Fruit fly (Drosophila melanogaster) whole organism, embryonic: ENCODE measurements around the gene CG14684.

Experiments used
- BEAF-32 ChIP-seq: fragments of 200-800 bp; sonication (Bioruptor generic); optimal IDR thresholded peaks from 3 replicates; lab custom pipeline; 2017; ENCODE audit warnings: missing biosample characterization, missing genetic modification characterization, mild to moderate bottlenecking, moderate library complexity, missing genetic modification reagents
- Bdp1 ChIP-seq: fragments of 200-800 bp; sonication (Bioruptor generic); optimal IDR thresholded peaks from 3 replicates; lab custom pipeline; 2016; ENCODE audit warnings: missing biosample characterization, missing genetic modification characterization
- Bgb ChIP-seq: fragments of 200-800 bp; sonication (Bioruptor generic); IDR thresholded peaks from 2 replicates; pipeline ENCODE4 v1.3.6; 2022; ENCODE audit warnings: missing biosample characterization, missing genetic modification characterization; ENCODE audit not compliant: partially characterized antibody
- CG10267 ChIP-seq: fragments of 200-800 bp; sonication (Bioruptor generic); optimal IDR thresholded peaks from 2 replicates; lab custom pipeline; 2018; ENCODE audit warnings: missing biosample characterization, mild to moderate bottlenecking, missing genetic modification characterization, moderate library complexity
- CG11696 ChIP-seq: fragments of 200-800 bp; sonication (Bioruptor generic); IDR thresholded peaks from 2 replicates; pipeline ENCODE4 v1.3.6; 2022; ENCODE audit warnings: missing biosample characterization, missing genetic modification characterization
- CG12299 ChIP-seq: fragments of 200-800 bp; sonication (Bioruptor generic); optimal IDR thresholded peaks from 2 replicates; lab custom pipeline; 2018; ENCODE audit warnings: missing biosample characterization, mild to moderate bottlenecking, missing genetic modification characterization
- CG13123 ChIP-seq: fragments of 200-800 bp; sonication (Bioruptor generic); optimal IDR thresholded peaks from 2 replicates; lab custom pipeline; 2016; ENCODE audit warnings: missing biosample characterization, missing genetic modification characterization
- CG13287 ChIP-seq: fragments of 200-800 bp; sonication (Bioruptor generic); IDR thresholded peaks from 2 replicates; pipeline ENCODE4 v1.3.6; 2022; ENCODE audit warnings: missing biosample characterization, missing genetic modification characterization; ENCODE audit not compliant: partially characterized antibody
- CG13624 ChIP-seq: fragments of 200-800 bp; sonication (Bioruptor generic); optimal IDR thresholded peaks from 2 replicates; lab custom pipeline; 2016; ENCODE audit warnings: missing biosample characterization, missing genetic modification characterization
- CG14667 ChIP-seq: fragments of 200-800 bp; sonication (Bioruptor generic); IDR thresholded peaks from 2 replicates; pipeline ENCODE4 v1.3.6; 2022; ENCODE audit warnings: missing biosample characterization, missing genetic modification characterization
- CG16779 ChIP-seq: fragments of 200-800 bp; sonication (Bioruptor generic); IDR thresholded peaks from 2 replicates; pipeline ENCODE4 v1.3.6; 2022; ENCODE audit warnings: missing biosample characterization, missing genetic modification characterization
- CG17568 ChIP-seq: fragments of 200-800 bp; sonication (Bioruptor generic); optimal IDR thresholded peaks from 2 replicates; lab custom pipeline; 2018; ENCODE audit warnings: missing biosample characterization, mild to moderate bottlenecking, missing genetic modification characterization, moderate library complexity
- CG18011 ChIP-seq: fragments of 200-800 bp; sonication (Bioruptor generic); optimal IDR thresholded peaks from 2 replicates; lab custom pipeline; 2017; ENCODE audit warnings: missing biosample characterization, missing genetic modification characterization, mild to moderate bottlenecking, moderate library complexity, missing genotype
- CG18599 ChIP-seq: fragments of 200-800 bp; sonication (Bioruptor generic); optimal IDR thresholded peaks from 3 replicates; lab custom pipeline; 2017; ENCODE audit warnings: missing biosample characterization, missing genetic modification characterization, mild to moderate bottlenecking, moderate library complexity, missing genetic modification reagents
- CG2129 ChIP-seq: fragments of 200-800 bp; sonication (Bioruptor generic); IDR thresholded peaks from 2 replicates; pipeline ENCODE4 v1.3.6; 2022; ENCODE audit warnings: missing biosample characterization, missing genetic modification characterization; ENCODE audit not compliant: partially characterized antibody
- CG30020 ChIP-seq: fragments of 200-800 bp; optimal IDR thresholded peaks from 2 replicates; lab custom pipeline; 2019; ENCODE audit warnings: missing biosample characterization, mild to moderate bottlenecking, missing genetic modification characterization, moderate library complexity
- CG3407 ChIP-seq: fragments of 200-800 bp; sonication (Bioruptor generic); optimal IDR thresholded peaks from 2 replicates; lab custom pipeline; 2018; ENCODE audit warnings: missing biosample characterization, mild to moderate bottlenecking, missing genetic modification characterization
- CG4360 ChIP-seq: fragments of 200-800 bp; sonication (Bioruptor generic); IDR thresholded peaks from 2 replicates; pipeline ENCODE4 v1.3.6; 2022; ENCODE audit warnings: missing biosample characterization, missing genetic modification characterization
- CG43689 ChIP-seq: fragments of 200-800 bp; sonication (Bioruptor generic); IDR thresholded peaks from 2 replicates; pipeline ENCODE4 v1.3.6; 2022; ENCODE audit warnings: missing biosample characterization, missing genetic modification characterization
- CG4820 ChIP-seq: fragments of 200-800 bp; sonication (Bioruptor generic); optimal IDR thresholded peaks from 3 replicates; lab custom pipeline; 2016; ENCODE audit warnings: missing biosample characterization, missing genetic modification characterization
- CoRest ChIP-seq: fragments of 200-800 bp; sonication (Bioruptor generic); optimal IDR thresholded peaks from 3 replicates; lab custom pipeline; 2018; ENCODE audit warnings: missing biosample characterization, mild to moderate bottlenecking, missing genetic modification characterization, moderate library complexity
- Dek ChIP-seq: fragments of 200-800 bp; sonication (Bioruptor generic); optimal IDR thresholded peaks from 3 replicates; lab custom pipeline; 2019; ENCODE audit warnings: missing biosample characterization, mild to moderate bottlenecking, missing genetic modification characterization, moderate library complexity
- Doc2 ChIP-seq: fragments of 200-800 bp; sonication (Bioruptor generic); IDR thresholded peaks from 2 replicates; pipeline ENCODE4 v1.3.6; 2022; ENCODE audit warnings: missing biosample characterization, missing genetic modification characterization
- Dp ChIP-seq: fragments of 200-800 bp; sonication (Bioruptor generic); optimal IDR thresholded peaks from 2 replicates; lab custom pipeline; 2018; ENCODE audit warnings: missing biosample characterization, mild to moderate bottlenecking, missing genetic modification characterization, moderate library complexity
- Fer1 ChIP-seq: fragments of 200-800 bp; sonication (Bioruptor generic); optimal IDR thresholded peaks from 2 replicates; lab custom pipeline; 2017; ENCODE audit warnings: missing biosample characterization, mild to moderate bottlenecking, missing genetic modification characterization
- Fer2 ChIP-seq: fragments of 200-800 bp; sonication (Bioruptor generic); optimal IDR thresholded peaks from 2 replicates; lab custom pipeline; 2018; ENCODE audit warnings: missing biosample characterization, mild to moderate bottlenecking, missing genetic modification characterization, moderate library complexity
- Max ChIP-seq: fragments of 200-800 bp; sonication (Bioruptor generic); optimal IDR thresholded peaks from 2 replicates; lab custom pipeline; 2016; ENCODE audit warnings: missing biosample characterization, mild to moderate bottlenecking, missing genetic modification characterization
- NC2α ChIP-seq: fragments of 200-800 bp; sonication (Bioruptor generic); optimal IDR thresholded peaks from 2 replicates; lab custom pipeline; 2016; ENCODE audit warnings: missing biosample characterization, missing genetic modification characterization
- Nf-YB ChIP-seq: fragments of 200-800 bp; sonication (Bioruptor generic); optimal IDR thresholded peaks from 3 replicates; lab custom pipeline; 2019; ENCODE audit warnings: missing biosample characterization, mild to moderate bottlenecking, missing genetic modification characterization, moderate library complexity
- Rx ChIP-seq: fragments of 200-800 bp; sonication (Bioruptor generic); IDR thresholded peaks from 2 replicates; pipeline ENCODE4 v1.3.6; 2022; ENCODE audit warnings: missing biosample characterization, missing genetic modification characterization
- Usf ChIP-seq: fragments of 200-800 bp; sonication (Bioruptor generic); optimal IDR thresholded peaks from 2 replicates; lab custom pipeline; 2017; ENCODE audit warnings: missing genotype, missing biosample characterization, missing genetic modification characterization
- ase ChIP-seq: fragments of 200-800 bp; sonication (Bioruptor generic); IDR thresholded peaks from 3 replicates; pipeline ENCODE4 v1.3.6; 2022; ENCODE audit warnings: missing biosample characterization, missing genetic modification characterization
- bsh ChIP-seq, 2 experiments: fragments of 200-800 bp; sonication (Bioruptor generic); optimal IDR thresholded peaks; 2 replicates each; lab custom pipeline; 2017 to 2018; ENCODE audit warnings: mild to moderate bottlenecking in 2 of 2, missing biosample characterization in 2 of 2, missing genetic modification characterization in 2 of 2, moderate library complexity in 1 of 2
- chif ChIP-seq, 2 experiments: fragments of 200-800 bp; sonication (Bioruptor generic); optimal IDR thresholded peaks; 3 replicates each; lab custom pipeline; 2016; ENCODE audit warnings: missing biosample characterization in 2 of 2, missing genetic modification characterization in 2 of 2
- gcm2 ChIP-seq: fragments of 200-800 bp; sonication (Bioruptor generic); optimal IDR thresholded peaks from 2 replicates; lab custom pipeline; 2016; ENCODE audit warnings: missing biosample characterization, missing genetic modification characterization
- hkb ChIP-seq, 2 experiments: fragments of 200-800 bp in 1 of 2; fragments of >200 bp in 1 of 2; sonication (Bioruptor generic) in 1 of 2; IDR thresholded peaks in 1 of 2; optimal IDR thresholded peaks in 1 of 2; 2 replicates each; pipeline versions ENCODE4 v1.3.6 to Lab custom; 2017 to 2022; ENCODE audit warnings: missing biosample characterization in 1 of 2, missing genetic modification characterization in 1 of 2
- nerfin-1 ChIP-seq: fragments of 200-800 bp; sonication (Bioruptor generic); optimal IDR thresholded peaks from 3 replicates; lab custom pipeline; 2019; ENCODE audit warnings: missing biosample characterization, mild to moderate bottlenecking, missing genetic modification characterization, moderate library complexity
- nerfin-2 ChIP-seq: fragments of 200-800 bp; sonication (Bioruptor generic); IDR thresholded peaks from 2 replicates; pipeline ENCODE4 v1.3.6; 2022; ENCODE audit warnings: missing biosample characterization, missing genetic modification characterization; ENCODE audit not compliant: partially characterized antibody
- nmo ChIP-seq: fragments of 200-800 bp; sonication (Bioruptor generic); optimal IDR thresholded peaks from 2 replicates; lab custom pipeline; 2018; ENCODE audit warnings: missing biosample characterization, mild to moderate bottlenecking, missing genetic modification characterization, moderate library complexity
- otp ChIP-seq: fragments of 200-800 bp; sonication (Bioruptor generic); IDR thresholded peaks from 3 replicates; pipeline ENCODE4, ENCODE4 v1.3.6; 2022; ENCODE audit warnings: missing biosample characterization, missing genetic modification characterization
- psq ChIP-seq: fragments of 200-800 bp; sonication (Bioruptor generic); optimal IDR thresholded peaks from 2 replicates; lab custom pipeline; 2017; ENCODE audit warnings: missing biosample characterization, missing genetic modification characterization
- row ChIP-seq: fragments of 200-800 bp; sonication (Bioruptor generic); IDR thresholded peaks from 3 replicates; pipeline ENCODE4 v1.3.6; 2022; ENCODE audit warnings: missing biosample characterization, missing genetic modification characterization
- slp2 ChIP-seq: fragments of 200-800 bp; sonication (Bioruptor generic); optimal IDR thresholded peaks from 2 replicates; lab custom pipeline; 2016; ENCODE audit warnings: missing biosample characterization, missing genetic modification characterization
- sob ChIP-seq: fragments of 200-800 bp; sonication (Bioruptor generic); IDR thresholded peaks from 2 replicates; pipeline ENCODE4 v1.3.6; 2022; ENCODE audit warnings: missing biosample characterization, missing genetic modification characterization
- ssp ChIP-seq: fragments of 200-800 bp; sonication (Bioruptor generic); IDR thresholded peaks from 2 replicates; pipeline ENCODE4 v1.3.6; 2022; ENCODE audit warnings: missing biosample characterization, missing genetic modification characterization
- twi ChIP-seq: fragments of 200-800 bp; optimal IDR thresholded peaks from 2 replicates; lab custom pipeline; 2019; ENCODE audit warnings: missing biosample characterization, mild to moderate bottlenecking, missing genetic modification characterization, moderate library complexity
- vfl ChIP-seq: fragments of 200-800 bp; sonication (Bioruptor generic); optimal IDR thresholded peaks from 2 replicates; lab custom pipeline; 2016; ENCODE audit warnings: missing biosample characterization, missing genetic modification characterization
- z ChIP-seq: fragments of 200-800 bp; sonication (Bioruptor generic); IDR thresholded peaks from 3 replicates; pipeline ENCODE4 v1.3.6; 2022; ENCODE audit warnings: missing biosample characterization, missing genetic modification characterization
- zen ChIP-seq: fragments of 200-800 bp; sonication (Bioruptor generic); optimal IDR thresholded peaks from 3 replicates; lab custom pipeline; 2018; ENCODE audit warnings: missing biosample characterization, mild to moderate bottlenecking, missing genetic modification characterization, moderate library complexity

The CG14684 gene

DNA sequence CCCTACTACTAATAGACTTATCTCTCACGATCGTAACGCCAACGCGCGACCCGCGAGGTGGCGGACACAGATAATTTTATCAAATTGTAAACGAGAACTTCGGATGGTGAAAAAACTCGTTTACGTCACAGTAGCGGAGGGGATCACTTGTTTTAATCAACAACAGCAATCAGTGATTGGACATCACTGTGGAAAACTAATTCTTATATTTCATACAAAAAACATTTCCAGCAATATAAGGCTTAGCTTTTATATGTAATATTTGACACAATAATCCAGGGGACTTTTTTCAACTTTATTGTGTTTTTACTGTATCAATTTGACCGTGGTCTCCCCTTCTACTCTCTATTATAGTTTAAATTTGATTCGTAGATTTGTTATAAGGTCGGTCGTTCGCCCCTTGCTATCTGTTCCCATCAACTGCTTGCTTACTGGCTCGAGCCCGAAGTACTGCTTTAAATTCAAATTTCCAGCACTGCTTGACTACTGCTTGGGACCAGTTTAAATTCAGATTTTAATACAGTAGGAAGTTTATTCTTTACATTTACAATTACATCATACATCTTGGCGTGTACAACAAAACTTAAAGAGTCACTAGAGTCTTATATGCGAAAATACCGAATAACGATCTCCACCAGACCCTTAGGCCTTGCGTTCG lies 29.4 kb upstream of the CG14684 start, which contains the start of gene CG6465 (continued):
- no peak for TF ChIP-seq NC2α (GFP tag; lab: Kevin White, UChicago)
- no peak for TF ChIP-seq CG30020 (tag; lab: Kevin White, UChicago)
- no peak for TF ChIP-seq CG11696
- peak; percentile 40 for TF ChIP-seq CG13624 (GFP tag; lab: Kevin White, UChicago)
- no peak for TF ChIP-seq CG2129 (GFP tag; lab: Robert Waterston, UW)
- peak; percentile 36 for TF ChIP-seq Fer1 (GFP tag; lab: Kevin White, UChicago)
- no peak for TF ChIP-seq z (GFP tag; lab: Robert Waterston, UW)
- no peak for TF ChIP-seq Max (GFP tag; lab: Kevin White, UChicago)
- TF ChIP-seq chif (GFP tag; optimal IDR thresholded peaks at IDR 0.05; lab: Kevin White, UChicago) = no peak
- TF ChIP-seq CG13287 (GFP tag; lab: Robert Waterston, UW) = peak; percentile 48; the same call in 1 of the 2 replicates
- TF ChIP-seq ssp (GFP tag; lab: Robert Waterston, UW) = 0 out of 2 replicates have a peak, but pooled peaks have one; percentile 16
- peak; percentile 53; the same call in 2 of the 3 replicates for TF ChIP-seq row (GFP tag; lab: Robert Waterston, UW)
- no peak for TF ChIP-seq vfl (GFP tag; lab: Kevin White, UChicago)
- no peak for TF ChIP-seq psq
- no peak; the same call in 1 of the 2 replicates for TF ChIP-seq sob
- TF ChIP-seq nmo (GFP tag; lab: Kevin White, UChicago) = peak; percentile 35
- TF ChIP-seq CG17568 = no peak
- peak; percentile 10 for TF ChIP-seq Nf-YB (GFP tag; lab: Kevin White, UChicago)
- no peak for TF ChIP-seq CG14667
- no peak for TF ChIP-seq CG3407 (GFP tag; lab: Kevin White, UChicago)
- TF ChIP-seq Usf = no peak
- no peak for TF ChIP-seq CG12299 (tag; lab: Kevin White, UChicago)
- peak; percentile 17 for TF ChIP-seq CG10267 (tag; lab: Kevin White, UChicago)
- TF ChIP-seq bsh (GFP tag; optimal IDR thresholded peaks at IDR 0.05; lab: Kevin White, UChicago) = no peak
- no peak for TF ChIP-seq CG4820
- no peak for TF ChIP-seq hkb (optimal IDR thresholded peaks at IDR 0.05; lab: Kevin White, UChicago)
- TF ChIP-seq hkb (GFP tag; IDR thresholded peaks at IDR 0.05; lab: Robert Waterston, UW) = 0 out of 2 replicates have a peak, but pooled peaks have one; percentile 50
- no peak for TF ChIP-seq gcm2 (GFP tag; lab: Kevin White, UChicago)
- TF ChIP-seq ase (GFP tag; lab: Robert Waterston, UW) = no peak
- no peak for TF ChIP-seq Bdp1 (GFP tag; lab: Kevin White, UChicago)
- no peak for TF ChIP-seq zen
- no peak for TF ChIP-seq CG43689
- no peak for TF ChIP-seq Rx (GFP tag; lab: Robert Waterston, UW)
- no peak for TF ChIP-seq Doc2
- no peak for TF ChIP-seq nerfin-1 (tag; lab: Kevin White, UChicago)
- TF ChIP-seq CG13123 = no peak
- TF ChIP-seq nerfin-2 (GFP tag; lab: Robert Waterston, UW) = no peak
- peak; percentile 19 for TF ChIP-seq BEAF-32 (GFP tag; lab: Kevin White, UChicago)
- no peak for TF ChIP-seq CG4360
- no peak for TF ChIP-seq CG18011
- TF ChIP-seq slp2 (GFP tag; lab: Kevin White, UChicago) = no peak
- TF ChIP-seq Bgb (GFP tag; lab: Robert Waterston, UW) = peak; percentile 70
- peak; percentile 38 for TF ChIP-seq CG18599
- no peak for TF ChIP-seq Fer2
- peak; percentile 18 for TF ChIP-seq CoRest (tag; lab: Kevin White, UChicago)
- TF ChIP-seq Dek (tag; lab: Kevin White, UChicago) = peak; percentile 46
- TF ChIP-seq twi (tag; lab: Kevin White, UChicago) = no peak
- no peak for TF ChIP-seq CG16779 (GFP tag; lab: Robert Waterston, UW)
- no peak for TF ChIP-seq otp (GFP tag; lab: Robert Waterston, UW)
- TF ChIP-seq Dp (GFP tag; lab: Kevin White, UChicago) = peak; percentile 48
